Worm (Caenorhabditis elegans) whole organism, L1 larva: ENCODE measurements around the gene K07F5.8.

Source experiments
- C16A3.4 ChIP-seq: fragments of 150-350 bp; optimal IDR thresholded peaks from 2 replicates; lab custom pipeline; 2014; ENCODE audit warnings: missing biosample characterization, missing genetic modification characterization
- Y116A8C.19 ChIP-seq: sonication (generic microtip); optimal IDR thresholded peaks from 2 replicates; lab custom pipeline; 2016; ENCODE audit warnings: missing compliant biosample characterization, missing genetic modification characterization, borderline replicate concordance
- dpl-1 ChIP-seq, 3 experiments: fragments of 150-350 bp in 2 of 3; sonication (generic microtip) in 1 of 3; optimal IDR thresholded peaks; 2 replicates each; lab custom pipeline; 2014 to 2017; ENCODE audit warnings: missing biosample characterization in 3 of 3, missing genetic modification characterization in 3 of 3, missing genetic modification reagents in 3 of 3
- lin-13 ChIP-seq: fragments of 150-350 bp; optimal IDR thresholded peaks from 2 replicates; lab custom pipeline; 2014; ENCODE audit warnings: missing biosample characterization, missing genetic modification reagents, missing genetic modification characterization
- nhr-12 ChIP-seq: sonication (generic microtip); optimal IDR thresholded peaks from 2 replicates; lab custom pipeline; 2017; ENCODE audit warnings: missing biosample characterization, missing genetic modification characterization
- nhr-237 ChIP-seq: fragments of 150-350 bp; optimal IDR thresholded peaks from 2 replicates; lab custom pipeline; 2014; ENCODE audit warnings: missing biosample characterization, missing genetic modification characterization
- nhr-28 ChIP-seq: fragments of 150-350 bp; optimal IDR thresholded peaks from 2 replicates; lab custom pipeline; 2014; ENCODE audit warnings: missing biosample characterization, missing genetic modification characterization
- nhr-90 ChIP-seq: sonication (generic microtip); optimal IDR thresholded peaks from 2 replicates; lab custom pipeline; 2016; ENCODE audit warnings: mild to moderate bottlenecking, missing genetic modification characterization, missing compliant biosample characterization; ENCODE audit not compliant: poor library complexity
- snpc-4 ChIP-seq: fragments of 150-350 bp; optimal IDR thresholded peaks from 2 replicates; lab custom pipeline; 2014; ENCODE audit warnings: missing biosample characterization, missing genetic modification characterization
- sptf-1 ChIP-seq: fragments of 150-350 bp; optimal IDR thresholded peaks from 2 replicates; lab custom pipeline; 2014; ENCODE audit warnings: missing biosample characterization, missing genetic modification characterization
- unc-98 ChIP-seq: fragments of 200-800 bp; sonication (Bioruptor generic); IDR thresholded peaks from 2 replicates; pipeline ENCODE4 v1.3.6; 2022; ENCODE audit warnings: missing genetic modification characterization, missing compliant biosample characterization
- vab-15 ChIP-seq: sonication (generic microtip); optimal IDR thresholded peaks from 2 replicates; lab custom pipeline; 2017; ENCODE audit warnings: missing genotype, mild to moderate bottlenecking, missing genetic modification characterization, missing compliant biosample characterization
- zag-1 ChIP-seq: fragments of 150-350 bp; optimal IDR thresholded peaks from 2 replicates; lab custom pipeline; 2014; ENCODE audit warnings: missing biosample characterization, missing genetic modification characterization

- no peak for TF ChIP-seq lin-13 (GFP tag; lab: Kevin White, UChicago)
- TF ChIP-seq nhr-12 (tag; lab: Kevin White, UChicago): no peak
- no peak for TF ChIP-seq dpl-1 (GFP tag; optimal IDR thresholded peaks at IDR 0.05; lab: Kevin White, UChicago)
- no peak for TF ChIP-seq sptf-1 (tag; lab: Kevin White, UChicago)
- no peak for TF ChIP-seq Y116A8C.19
- no peak for TF ChIP-seq zag-1 (tag; lab: Kevin White, UChicago)
- TF ChIP-seq nhr-90: no peak
- no peak for TF ChIP-seq vab-15
- no peak for TF ChIP-seq C16A3.4 (tag; lab: Kevin White, UChicago)
- TF ChIP-seq nhr-28 (tag; lab: Kevin White, UChicago): no peak
- no peak for TF ChIP-seq nhr-237 (tag; lab: Kevin White, UChicago)
- TF ChIP-seq snpc-4: no peak
- TF ChIP-seq unc-98: no peak
Observed at ce11 chrIV:9842071-9842470, 7.5 kb downstream of the K07F5.8 start, which contains the start of gene K07F5.17.
